In genomic region chr3L:21041952-21042933, dm6 we compare ENCODE assay signal across 1 fruit fly cellular context.
TF ChIP-seq lines count a peak whose summit lies in the region.

No protein-coding gene starts in this region.

TF ChIP-seq in whole organism, embryonic, 481 proteins besides CTCF, POLR2A, EP300 and RAD21 (continued from another document and continues in another):
- TF ChIP-seq CG42726 (GFP tag; IDR thresholded peaks at IDR 0.05; lab: Robert Waterston, UW; ENCODE audit: partially characterized antibody) (no peak), scrt (GFP tag; optimal IDR thresholded peaks at IDR 0.05; lab: Kevin White, UChicago) (no peak), CG17328 (GFP tag; IDR thresholded peaks at IDR 0.05; lab: Robert Waterston, UW) (no peak), nerfin-2 (GFP tag; IDR thresholded peaks at IDR 0.05; lab: Robert Waterston, UW; ENCODE audit: partially characterized antibody) (no peak), so (GFP tag; IDR thresholded peaks at IDR 0.05; lab: Robert Waterston, UW) (peak; percentile 39; the same call in 2 of the 3 replicates), sisA (GFP tag; IDR thresholded peaks at IDR 0.05; lab: Robert Waterston, UW) (0 out of 2 replicates have a peak, but pooled peaks have one; percentile 5), Fer1 (GFP tag; optimal IDR thresholded peaks at IDR 0.05; lab: Kevin White, UChicago) (peak; percentile 8), tap (tag; optimal IDR thresholded peaks at IDR 0.05; lab: Kevin White, UChicago) (peak; percentile 34), Hey (tag; optimal IDR thresholded peaks at IDR 0.05; lab: Kevin White, UChicago) (no peak), CG10431 (GFP tag; optimal IDR thresholded peaks at IDR 0.05; lab: Kevin White, UChicago) (no peak), Dip2 (GFP tag; IDR thresholded peaks at IDR 0.05; lab: Robert Waterston, UW) (no peak), CG13287 (GFP tag; IDR thresholded peaks at IDR 0.05; lab: Robert Waterston, UW; ENCODE audit: partially characterized antibody) (no peak), Rx (GFP tag; IDR thresholded peaks at IDR 0.05; lab: Robert Waterston, UW) (no peak), phol (tag; optimal IDR thresholded peaks at IDR 0.05; lab: Kevin White, UChicago) (peak; percentile 40), gem (tag; optimal IDR thresholded peaks at IDR 0.05; lab: Kevin White, UChicago) (peak; percentile 50), CG11560 (tag; IDR thresholded peaks at IDR 0.05; lab: Robert Waterston, UW) (no peak), ftz-f1 (GFP tag; optimal IDR thresholded peaks at IDR 0.05; lab: Kevin White, UChicago) (no peak), CG7556 (GFP tag; optimal IDR thresholded peaks at IDR 0.05; lab: Kevin White, UChicago) (peak; percentile 25), ttk (GFP tag; IDR thresholded peaks at IDR 0.05; lab: Robert Waterston, UW) (no peak), en (GFP tag; optimal IDR thresholded peaks at IDR 0.05; lab: Kevin White, UChicago) (no peak), CG9727 (GFP tag; optimal IDR thresholded peaks at IDR 0.05; lab: Kevin White, UChicago) (no peak), CG30403 (GFP tag; optimal IDR thresholded peaks at IDR 0.05; lab: Kevin White, UChicago) (peak; percentile 6), Meics (GFP tag; optimal IDR thresholded peaks at IDR 0.05; lab: Kevin White, UChicago) (peak; percentile 51), CG43689 (GFP tag; IDR thresholded peaks at IDR 0.05; lab: Robert Waterston, UW) (no peak), CG12155 (GFP tag; optimal IDR thresholded peaks at IDR 0.05; lab: Kevin White, UChicago) (no peak), Ptx1 (GFP tag; IDR thresholded peaks at IDR 0.05; lab: Robert Waterston, UW) (peak; percentile 50), unc-4 (GFP tag; IDR thresholded peaks at IDR 0.05; lab: Robert Waterston, UW; ENCODE audit: partially characterized antibody) (no peak), CG10147 (GFP tag; optimal IDR thresholded peaks at IDR 0.05; lab: Kevin White, UChicago) (peak; percentile 41), CG34422 (GFP tag; IDR thresholded peaks at IDR 0.05; lab: Robert Waterston, UW) (0 out of 3 replicates have a peak, but pooled peaks have one; percentile 27), CG17612 (GFP tag; IDR thresholded peaks at IDR 0.05; lab: Robert Waterston, UW) (no peak), CG30431 (GFP tag; optimal IDR thresholded peaks at IDR 0.05; lab: Kevin White, UChicago) (no peak), CG8944 (GFP tag; optimal IDR thresholded peaks at IDR 0.05; lab: Kevin White, UChicago) (no peak), CG1024 (GFP tag; IDR thresholded peaks at IDR 0.05; lab: Robert Waterston, UW) (no peak), hth (optimal IDR thresholded peaks at IDR 0.05; lab: Kevin White, UChicago) (no peak), pros (GFP tag; optimal IDR thresholded peaks at IDR 0.05; lab: Kevin White, UChicago) (no peak), bowl (GFP tag; IDR thresholded peaks at IDR 0.05; lab: Robert Waterston, UW) (no peak), CG14667 (GFP tag; IDR thresholded peaks at IDR 0.05; lab: Robert Waterston, UW) (no peak), CG8281 (tag; optimal IDR thresholded peaks at IDR 0.05; lab: Kevin White, UChicago) (no peak), Camta (GFP tag; optimal IDR thresholded peaks at IDR 0.05; lab: Kevin White, UChicago) (no peak), org-1 (GFP tag; optimal IDR thresholded peaks at IDR 0.05; lab: Kevin White, UChicago) (peak; percentile 15), Neu2 (GFP tag; optimal IDR thresholded peaks at IDR 0.05; lab: Kevin White, UChicago; ENCODE audit: borderline replicate concordance) (no peak), ara (GFP tag; IDR thresholded peaks at IDR 0.05; lab: Robert Waterston, UW) (no peak), CG15479 (GFP tag; optimal IDR thresholded peaks at IDR 0.05; lab: Kevin White, UChicago) (no peak), lbe (GFP tag; optimal IDR thresholded peaks at IDR 0.05; lab: Kevin White, UChicago) (no peak), aop (GFP tag; IDR thresholded peaks at IDR 0.05; lab: Robert Waterston, UW) (no peak), TFAM (GFP tag; optimal IDR thresholded peaks at IDR 0.05; lab: Kevin White, UChicago) (no peak), CG13123 (GFP tag; optimal IDR thresholded peaks at IDR 0.05; lab: Kevin White, UChicago) (no peak), CG7839 (tag; optimal IDR thresholded peaks at IDR 0.05; lab: Kevin White, UChicago) (peak; percentile 19), stwl (tag; optimal IDR thresholded peaks at IDR 0.05; lab: Kevin White, UChicago) (no peak), peb (GFP tag; IDR thresholded peaks at IDR 0.05; lab: Robert Waterston, UW) (no peak), dmrt11E (tag; optimal IDR thresholded peaks at IDR 0.05; lab: Kevin White, UChicago) (no peak), Sox100B (GFP tag; optimal IDR thresholded peaks at IDR 0.05; lab: Kevin White, UChicago) (no peak), E2f2 (GFP tag; IDR thresholded peaks at IDR 0.05; lab: Robert Waterston, UW) (0 out of 2 replicates have a peak, but pooled peaks have one; percentile 8), HHEX (GFP tag; optimal IDR thresholded peaks at IDR 0.05; lab: Kevin White, UChicago) (no peak), esg (GFP tag; conservative IDR thresholded peaks at IDR 0.05; lab: Robert Waterston, UW) (0 out of 2 replicates have a peak, but pooled peaks have one; percentile 13), CG12769 (tag; optimal IDR thresholded peaks at IDR 0.05; lab: Kevin White, UChicago) (peak; percentile 58), B-H1 (GFP tag; IDR thresholded peaks at IDR 0.05; lab: Robert Waterston, UW) (no peak; the same call in 1 of the 3 replicates), CG3163 (GFP tag; optimal IDR thresholded peaks at IDR 0.05; lab: Kevin White, UChicago) (no peak), nau (GFP tag; optimal IDR thresholded peaks at IDR 0.05; lab: Kevin White, UChicago) (no peak), gcm2 (GFP tag; optimal IDR thresholded peaks at IDR 0.05; lab: Kevin White, UChicago) (no peak), CG9609 (GFP tag; optimal IDR thresholded peaks at IDR 0.05; lab: Kevin White, UChicago) (no peak), CG11696 (GFP tag; IDR thresholded peaks at IDR 0.05; lab: Robert Waterston, UW) (0 out of 2 replicates have a peak, but pooled peaks have one; percentile 14), CG17186 (GFP tag; optimal IDR thresholded peaks at IDR 0.05; lab: Kevin White, UChicago) (no peak), insv (GFP tag; optimal IDR thresholded peaks at IDR 0.05; lab: Kevin White, UChicago) (no peak), CG15601 (tag; optimal IDR thresholded peaks at IDR 0.05; lab: Kevin White, UChicago) (no peak), Sin3A (optimal IDR thresholded peaks at IDR 0.05; lab: Kevin White, UChicago) (no peak), Lpt (GFP tag; optimal IDR thresholded peaks at IDR 0.05; lab: Kevin White, UChicago) (no peak), CG13624 (GFP tag; optimal IDR thresholded peaks at IDR 0.05; lab: Kevin White, UChicago) (no peak), zen (tag; optimal IDR thresholded peaks at IDR 0.05; lab: Kevin White, UChicago) (no peak), D19B (GFP tag; optimal IDR thresholded peaks at IDR 0.05; lab: Kevin White, UChicago) (no peak), CG14965 (GFP tag; optimal IDR thresholded peaks at IDR 0.05; lab: Kevin White, UChicago; ENCODE audit: borderline replicate concordance) (no peak), HLHmδ (GFP tag; optimal IDR thresholded peaks at IDR 0.05; lab: Kevin White, UChicago) (no peak), CG6791 (GFP tag; IDR thresholded peaks at IDR 0.05; lab: Robert Waterston, UW; ENCODE audit: partially characterized antibody) (no peak), hb (GFP tag; IDR thresholded peaks at IDR 0.05; lab: Robert Waterston, UW; ENCODE audit: partially characterized antibody) (no peak), br (optimal IDR thresholded peaks at IDR 0.05; lab: Kevin White, UChicago) (no peak), Dref (GFP tag; IDR thresholded peaks at IDR 0.05; lab: Robert Waterston, UW) (no peak), BtbVII (GFP tag; optimal IDR thresholded peaks at IDR 0.05; lab: Kevin White, UChicago) (no peak), CG1792 (GFP tag; optimal IDR thresholded peaks at IDR 0.05; lab: Kevin White, UChicago) (no peak), HLH54F (GFP tag; optimal IDR thresholded peaks at IDR 0.05; lab: Kevin White, UChicago) (no peak), Sox102F (GFP tag; optimal IDR thresholded peaks at IDR 0.05; lab: Kevin White, UChicago) (peak; percentile 21), CG32767 (GFP tag; IDR thresholded peaks at IDR 0.05; lab: Robert Waterston, UW) (no peak), Spps (tag; optimal IDR thresholded peaks at IDR 0.05; lab: Kevin White, UChicago) (no peak), Hr39 (optimal IDR thresholded peaks at IDR 0.05; lab: Kevin White, UChicago) (no peak), gsb (GFP tag; IDR thresholded peaks at IDR 0.05; lab: Robert Waterston, UW) (no peak), ham (GFP tag; IDR thresholded peaks at IDR 0.05; lab: Robert Waterston, UW) (no peak), grau (tag; optimal IDR thresholded peaks at IDR 0.05; lab: Kevin White, UChicago) (peak; percentile 36), fu2 (GFP tag; optimal IDR thresholded peaks at IDR 0.05; lab: Kevin White, UChicago) (no peak), CG7786 (GFP tag; optimal IDR thresholded peaks at IDR 0.05; lab: Kevin White, UChicago) (no peak), HmgZ (tag; optimal IDR thresholded peaks at IDR 0.05; lab: Kevin White, UChicago) (no peak), Doc3 (GFP tag; IDR thresholded peaks at IDR 0.05; lab: Robert Waterston, UW; ENCODE audit: partially characterized antibody) (no peak), unpg (GFP tag; optimal IDR thresholded peaks at IDR 0.05; lab: Kevin White, UChicago) (peak; percentile 31), disco-r (GFP tag; optimal IDR thresholded peaks at IDR 0.05; lab: Kevin White, UChicago) (no peak), CG13775 (GFP tag; optimal IDR thresholded peaks at IDR 0.05; lab: Kevin White, UChicago) (no peak), CG8765 (GFP tag; IDR thresholded peaks at IDR 0.05; lab: Robert Waterston, UW) (no peak), Sry-β (GFP tag; optimal IDR thresholded peaks at IDR 0.05; lab: Kevin White, UChicago) (no peak), HLH4C (GFP tag; IDR thresholded peaks at IDR 0.05; lab: Robert Waterston, UW; ENCODE audit: partially characterized antibody) (no peak), NFAT (GFP tag; IDR thresholded peaks at IDR 0.05; lab: Robert Waterston, UW) (peak; percentile 25; the same call in 1 of the 2 replicates), CG4730 (GFP tag; IDR thresholded peaks at IDR 0.05; lab: Robert Waterston, UW) (0 out of 2 replicates have a peak, but pooled peaks have one; percentile 34), CG12071 (GFP tag; optimal IDR thresholded peaks at IDR 0.05; lab: Kevin White, UChicago) (no peak), CG8290 (GFP tag; optimal IDR thresholded peaks at IDR 0.05; lab: Kevin White, UChicago) (no peak), CG8290 (tag; optimal IDR thresholded peaks at IDR 0.05; lab: Kevin White, UChicago) (peak in 1 of 2 experiments; percentile 55), Oaz (GFP tag; IDR thresholded peaks at IDR 0.05; lab: Robert Waterston, UW) (no peak), CG2129 (GFP tag; IDR thresholded peaks at IDR 0.05; lab: Robert Waterston, UW; ENCODE audit: partially characterized antibody) (no peak), MBD-R2 (GFP tag; IDR thresholded peaks at IDR 0.05; lab: Robert Waterston, UW) (0 out of 2 replicates have a peak, but pooled peaks have one; percentile 24), CG10267 (tag; optimal IDR thresholded peaks at IDR 0.05; lab: Kevin White, UChicago) (no peak), CG17829 (tag; optimal IDR thresholded peaks at IDR 0.05; lab: Kevin White, UChicago) (no peak), Opbp (GFP tag; IDR thresholded peaks at IDR 0.05; lab: Robert Waterston, UW; ENCODE audit: partially characterized antibody) (no peak), CG11723 (GFP tag; optimal IDR thresholded peaks at IDR 0.05; lab: Kevin White, UChicago) (no peak), CG6254 (GFP tag; optimal IDR thresholded peaks at IDR 0.05; lab: Kevin White, UChicago) (no peak), CG5180 (GFP tag; optimal IDR thresholded peaks at IDR 0.05; lab: Kevin White, UChicago) (peak; percentile 7), lola (GFP tag; optimal IDR thresholded peaks at IDR 0.05; lab: Kevin White, UChicago) (no peak), CG18262 (tag; optimal IDR thresholded peaks at IDR 0.05; lab: Kevin White, UChicago) (no peak), gfzf (GFP tag; optimal IDR thresholded peaks at IDR 0.05; lab: Kevin White, UChicago) (no peak), CG3838 (GFP tag; optimal IDR thresholded peaks at IDR 0.05; lab: Kevin White, UChicago) (no peak), btn (GFP tag; optimal IDR thresholded peaks at IDR 0.05; lab: Kevin White, UChicago) (no peak), MTF-1 (GFP tag; optimal IDR thresholded peaks at IDR 0.05; lab: Kevin White, UChicago; ENCODE audit: borderline replicate concordance) (no peak), abd-A (tag; optimal IDR thresholded peaks at IDR 0.05; lab: Kevin White, UChicago) (peak; percentile 63), CG9876 (GFP tag; optimal IDR thresholded peaks at IDR 0.05; lab: Kevin White, UChicago) (no peak), seq (GFP tag; IDR thresholded peaks at IDR 0.05; lab: Robert Waterston, UW) (peak; percentile 47; the same call in 1 of the 2 replicates), trh (GFP tag; optimal IDR thresholded peaks at IDR 0.05; lab: Kevin White, UChicago) (no peak), CG12659 (GFP tag; optimal IDR thresholded peaks at IDR 0.05; lab: Kevin White, UChicago) (peak; percentile 17), Tbp (GFP tag; optimal IDR thresholded peaks at IDR 0.05; lab: Kevin White, UChicago) (no peak), nerfin-1 (tag; optimal IDR thresholded peaks at IDR 0.05; lab: Kevin White, UChicago) (no peak), Drgx (GFP tag; IDR thresholded peaks at IDR 0.05; lab: Robert Waterston, UW) (peak; percentile 63), CG3407 (GFP tag; optimal IDR thresholded peaks at IDR 0.05; lab: Kevin White, UChicago) (no peak), sna (GFP tag; IDR thresholded peaks at IDR 0.05; lab: Robert Waterston, UW; ENCODE audit: partially characterized antibody) (no peak), Hand (GFP tag; optimal IDR thresholded peaks at IDR 0.05; lab: Kevin White, UChicago) (no peak), CG18764 (GFP tag; optimal IDR thresholded peaks at IDR 0.05; lab: Kevin White, UChicago) (no peak), bbx (GFP tag; IDR thresholded peaks at IDR 0.05; lab: Robert Waterston, UW; ENCODE audit: partially characterized antibody) (no peak), CG7271 (tag; optimal IDR thresholded peaks at IDR 0.05; lab: Kevin White, UChicago) (no peak), zf30C (GFP tag; optimal IDR thresholded peaks at IDR 0.05; lab: Kevin White, UChicago) (no peak), CoRest (tag; optimal IDR thresholded peaks at IDR 0.05; lab: Kevin White, UChicago) (no peak), lov (optimal IDR thresholded peaks at IDR 0.05; lab: Kevin White, UChicago) (no peak), lov (GFP tag; IDR thresholded peaks at IDR 0.05; lab: Robert Waterston, UW) (no peak)
